Worm (Caenorhabditis elegans) whole organism, midembryonic: ENCODE data around the gene E02C12.11.

Experiments used
- T22C8.4 ChIP-seq: fragments of 200-800 bp; sonication (Bioruptor generic); IDR thresholded peaks from 2 replicates; pipeline ENCODE4 v1.3.6; 2022; ENCODE audit warnings: missing genetic modification characterization, missing compliant biosample characterization
- cog-1 ChIP-seq: sonication (generic microtip); optimal IDR thresholded peaks from 2 replicates; lab custom pipeline; 2016; ENCODE audit warnings: missing genetic modification characterization, missing compliant biosample characterization
- flt-1 ChIP-seq: fragments of 200-800 bp; sonication (Bioruptor generic); IDR thresholded peaks from 2 replicates; pipeline ENCODE4 v1.3.6; 2022; ENCODE audit warnings: missing genetic modification characterization, missing compliant biosample characterization
- klf-2 ChIP-seq: fragments of 200-800 bp; sonication (Bioruptor generic); conservative IDR thresholded peaks from 2 replicates; pipeline ENCODE4 v1.3.6; 2022; ENCODE audit warnings: missing genetic modification reagents, missing genetic modification characterization, missing compliant biosample characterization
- med-1 ChIP-seq: sonication (generic microtip); optimal IDR thresholded peaks from 2 replicates; lab custom pipeline; 2017; ENCODE audit warnings: missing genetic modification characterization, mild to moderate bottlenecking, missing compliant biosample characterization, antibody characterized with exemption, missing genetic modification reagents; ENCODE audit not compliant: insufficient read depth
- ref-1 ChIP-seq: fragments of 200-800 bp; sonication (Bioruptor generic); conservative IDR thresholded peaks from 2 replicates; pipeline ENCODE4 v1.3.6; 2022; ENCODE audit warnings: missing genetic modification reagents, missing genetic modification characterization, missing compliant biosample characterization
- tab-1 ChIP-seq: fragments of 200-800 bp; sonication (Bioruptor generic); IDR thresholded peaks from 2 replicates; pipeline ENCODE4 v1.3.6; 2022; ENCODE audit warnings: missing genetic modification characterization, missing compliant biosample characterization
- ztf-23 ChIP-seq: fragments of 200-800 bp; sonication (Bioruptor generic); IDR thresholded peaks from 2 replicates; pipeline ENCODE4 v1.3.6; 2022; ENCODE audit warnings: missing genetic modification reagents, missing genetic modification characterization, missing compliant biosample characterization
- ztf-29 ChIP-seq: fragments of 200-800 bp; sonication (Bioruptor generic); IDR thresholded peaks from 2 replicates; pipeline ENCODE4 v1.3.6; 2022; ENCODE audit warnings: missing genetic modification reagents, missing genetic modification characterization, missing compliant biosample characterization

E02C12.11 gene

DNA sequence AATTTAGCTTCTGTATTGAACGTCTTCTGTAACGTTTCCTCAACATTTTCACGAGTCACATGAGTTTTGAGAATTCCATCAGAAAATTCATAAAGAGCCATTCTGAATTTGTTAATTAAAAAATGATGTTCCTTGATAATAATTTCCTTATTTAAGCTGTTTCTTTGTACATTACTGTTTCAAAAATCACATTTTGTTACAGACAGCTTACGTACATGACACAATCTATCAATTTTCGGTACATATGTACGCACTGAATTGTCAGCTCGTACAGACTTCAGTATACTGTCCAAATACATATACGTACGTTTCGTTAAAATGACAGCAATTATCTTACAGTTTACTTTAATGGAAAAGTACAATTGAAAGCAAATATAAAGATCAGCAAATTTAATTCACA is 3.3 kb downstream of the E02C12.11 start, which contains the start of gene E02C12.19:
Gene E02C12.19, minus strand, starts transcription at position 101 of the 400 bp plus-strand sequence.
- TF ChIP-seq ztf-23 (no peak), ztf-29 (GFP tag; lab: Robert Waterston, UW) (no peak), ref-1 (no peak), T22C8.4 (GFP tag; lab: Robert Waterston, UW) (no peak), med-1 (GFP tag; lab: Kevin White, UChicago) (no peak), klf-2 (GFP tag; lab: Robert Waterston, UW) (no peak), tab-1 (GFP tag; lab: Robert Waterston, UW) (no peak), flt-1 (no peak), cog-1 (tag; lab: Kevin White, UChicago) (no peak)

DNA sequence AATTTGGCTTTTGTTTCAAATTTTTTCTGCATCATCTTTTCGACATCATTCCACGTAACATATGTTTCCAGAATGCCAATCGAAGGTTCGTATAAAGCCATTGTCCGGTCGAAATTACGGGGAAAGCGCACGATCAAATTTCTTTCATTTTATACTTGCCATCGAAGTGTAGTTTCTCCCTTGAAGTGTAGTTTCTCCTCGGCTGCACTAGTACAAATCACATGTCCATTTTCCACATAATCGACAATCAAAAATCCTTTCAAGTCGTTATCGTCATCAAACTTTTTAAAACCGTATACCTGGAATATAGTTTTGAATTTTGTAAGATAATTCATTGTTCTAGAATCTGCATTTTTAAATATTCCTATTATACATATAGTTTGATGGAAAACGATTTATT is 4.3 kb downstream of the E02C12.11 start, which contains the start of gene E02C12.9:
Gene E02C12.9, minus strand, starts transcription at position 101 of the 400 bp plus-strand sequence.
- TF ChIP-seq ztf-23 (no peak), klf-2 (GFP tag; lab: Robert Waterston, UW) (no peak), tab-1 (GFP tag; lab: Robert Waterston, UW) (no peak)

DNA sequence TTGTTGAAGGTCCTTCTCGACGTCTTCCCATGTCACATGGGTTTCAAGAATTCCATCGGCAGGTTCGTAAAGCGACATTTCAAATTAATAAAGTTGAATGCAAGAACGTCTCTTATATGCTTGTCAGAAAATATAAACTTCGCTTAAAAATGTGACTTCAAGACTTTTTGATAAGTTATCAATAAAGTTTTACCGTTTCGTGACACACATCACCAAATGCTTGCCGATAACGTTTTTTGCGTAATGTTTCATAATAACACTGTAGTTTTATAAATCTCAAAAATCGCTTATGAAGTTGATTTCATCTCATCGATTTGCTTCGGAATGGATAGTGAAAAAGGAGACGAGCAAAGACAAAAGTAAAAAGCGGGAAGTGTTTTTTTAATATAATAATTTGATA is 6.2 kb downstream of the E02C12.11 start, which contains the start of gene E02C12.8:
Gene E02C12.8, minus strand, starts transcription at position 141 of the 400 bp plus-strand sequence.
- TF ChIP-seq ztf-29 (GFP tag; lab: Robert Waterston, UW) (no peak), med-1 (GFP tag; lab: Kevin White, UChicago) (no peak), flt-1 (no peak), ref-1 (no peak), tab-1 (GFP tag; lab: Robert Waterston, UW) (no peak), cog-1 (tag; lab: Kevin White, UChicago) (no peak), T22C8.4 (GFP tag; lab: Robert Waterston, UW) (no peak), klf-2 (GFP tag; lab: Robert Waterston, UW) (no peak), ztf-23 (no peak)

DNA sequence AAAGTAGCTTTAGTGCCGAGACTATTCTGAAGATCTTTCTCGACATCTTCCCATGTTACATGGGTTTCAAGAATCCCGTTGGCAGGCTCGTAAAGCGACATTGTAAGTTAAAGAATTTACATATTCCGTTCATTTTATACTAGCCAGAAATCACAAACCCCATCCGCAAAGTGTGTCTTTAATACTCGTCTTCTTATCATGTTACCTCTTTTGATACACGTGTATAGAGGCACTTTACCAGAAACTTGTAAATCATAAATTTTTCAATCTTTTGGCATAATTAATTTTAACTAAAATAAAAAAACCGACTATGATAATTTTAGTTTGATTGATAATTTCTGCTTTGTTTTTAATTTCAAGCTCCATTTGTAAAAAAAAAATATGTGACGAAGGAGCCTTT is 8.7 kb downstream of the E02C12.11 start, which contains the start of gene E02C12.6:
Gene E02C12.6, minus strand, starts transcription at position 101 of the 400 bp plus-strand sequence.
- TF ChIP-seq T22C8.4 (GFP tag; lab: Robert Waterston, UW) (no peak), klf-2 (GFP tag; lab: Robert Waterston, UW) (no peak), med-1 (GFP tag; lab: Kevin White, UChicago) (no peak), ztf-23 (no peak), cog-1 (tag; lab: Kevin White, UChicago) (no peak), ztf-29 (GFP tag; lab: Robert Waterston, UW) (no peak), ref-1 (no peak), tab-1 (GFP tag; lab: Robert Waterston, UW) (no peak), flt-1 (no peak)

DNA sequence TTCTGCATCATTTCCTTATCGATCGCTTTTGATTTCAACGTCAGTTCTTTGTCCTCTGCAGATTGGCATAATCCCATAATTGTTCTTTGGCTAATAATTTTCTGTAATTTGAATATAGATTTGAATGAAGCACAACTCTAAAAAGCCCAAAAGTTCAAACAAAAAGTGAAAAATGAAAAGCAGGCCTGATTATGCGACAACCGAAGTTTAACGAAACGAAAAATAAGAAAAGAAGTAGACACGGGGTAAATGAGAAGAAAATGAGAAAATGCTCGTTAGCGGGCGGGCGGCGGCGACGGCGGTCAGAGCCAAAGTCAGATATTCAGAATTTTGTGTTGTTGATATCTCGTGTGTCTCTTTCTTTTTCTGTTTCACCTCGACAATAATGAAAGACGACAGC is 20.0 kb downstream of the E02C12.11 start, which contains the start of gene gpa-3:
Gene gpa-3, minus strand, starts transcription at position 101 of the 400 bp plus-strand sequence.
- TF ChIP-seq flt-1 (no peak), klf-2 (GFP tag; lab: Robert Waterston, UW) (no peak), ztf-29 (GFP tag; lab: Robert Waterston, UW) (no peak), med-1 (GFP tag; lab: Kevin White, UChicago) (no peak), tab-1 (GFP tag; lab: Robert Waterston, UW) (no peak), T22C8.4 (GFP tag; lab: Robert Waterston, UW) (no peak), cog-1 (tag; lab: Kevin White, UChicago) (no peak), ztf-23 (no peak), ref-1 (no peak)

DNA sequence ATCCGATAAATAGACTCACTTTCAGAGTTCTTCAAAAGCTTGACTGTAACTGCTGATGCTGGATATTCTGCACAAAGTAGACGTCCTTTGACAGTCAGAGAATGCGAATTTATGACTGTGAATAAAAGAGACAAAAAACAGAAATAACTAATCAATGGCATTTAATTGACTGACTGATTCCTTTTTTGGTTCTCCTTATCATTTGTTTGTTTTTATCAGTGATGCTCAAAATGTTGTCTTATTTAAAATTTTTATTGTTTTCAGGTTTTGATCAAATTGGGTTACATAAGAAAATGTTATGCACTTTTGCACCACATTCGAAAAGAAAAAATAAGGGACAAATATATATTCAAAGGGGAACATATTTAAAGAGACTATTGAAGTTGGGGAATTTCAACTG is 23.4 kb downstream of the E02C12.11 start, which contains the start of gene ttr-49:
Gene ttr-49, minus strand, starts transcription at position 171 of the 400 bp plus-strand sequence.
- TF ChIP-seq ztf-29 (GFP tag; lab: Robert Waterston, UW) (no peak), med-1 (GFP tag; lab: Kevin White, UChicago) (no peak), cog-1 (tag; lab: Kevin White, UChicago) (no peak), flt-1 (no peak), T22C8.4 (GFP tag; lab: Robert Waterston, UW) (no peak), ref-1 (no peak), klf-2 (GFP tag; lab: Robert Waterston, UW) (no peak), tab-1 (GFP tag; lab: Robert Waterston, UW) (no peak), ztf-23 (no peak)

DNA sequence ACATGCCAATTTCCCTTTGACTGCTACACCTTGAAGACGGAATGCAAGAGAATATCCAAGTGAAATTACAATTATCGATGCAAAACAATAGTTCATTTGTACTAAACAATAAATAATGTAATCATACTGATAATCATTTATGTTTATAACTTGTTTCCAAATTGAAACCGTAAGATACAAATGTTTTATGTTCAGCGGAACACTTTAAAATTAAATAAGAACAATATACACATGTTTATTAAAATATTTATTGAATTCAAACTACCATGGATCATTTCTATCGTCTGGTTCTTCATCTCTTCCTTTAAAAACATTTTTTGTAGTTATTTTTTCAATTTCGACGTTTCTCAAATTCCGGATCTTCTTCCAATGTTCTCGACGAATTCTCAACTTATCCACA is 24.3 kb downstream of the E02C12.11 start, which contains the start of gene ttr-40:
Gene ttr-40, minus strand, starts transcription at position 101 of the 400 bp plus-strand sequence.
- no peak for TF ChIP-seq ztf-23
- no peak for TF ChIP-seq ref-1
- TF ChIP-seq tab-1 (GFP tag; lab: Robert Waterston, UW), result no peak

DNA sequence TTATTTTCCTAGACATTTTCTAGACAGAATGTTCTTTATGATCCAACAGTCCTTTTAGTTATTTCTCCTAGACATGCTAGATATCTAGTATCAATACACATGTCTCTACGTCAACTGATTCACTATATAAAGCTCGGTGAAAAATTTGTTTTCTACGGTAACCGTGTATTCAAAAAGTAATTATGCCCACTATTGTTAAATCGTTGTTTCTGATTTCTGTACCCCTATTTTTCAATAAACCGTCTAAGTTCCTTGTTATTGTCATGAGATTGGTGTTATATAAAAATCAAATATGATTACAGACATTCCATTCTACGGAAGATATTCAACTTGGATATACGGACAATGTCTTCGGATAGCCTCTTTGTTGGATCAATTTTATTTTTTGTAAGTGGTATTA is 26.8 kb downstream of the E02C12.11 start, which contains the start of gene srx-46:
Gene srx-46, plus strand, starts transcription at position 301 of the 400 bp plus-strand sequence.
- TF ChIP-seq ref-1 (no peak), ztf-23 (no peak), flt-1 (no peak), T22C8.4 (GFP tag; lab: Robert Waterston, UW) (no peak)

DNA sequence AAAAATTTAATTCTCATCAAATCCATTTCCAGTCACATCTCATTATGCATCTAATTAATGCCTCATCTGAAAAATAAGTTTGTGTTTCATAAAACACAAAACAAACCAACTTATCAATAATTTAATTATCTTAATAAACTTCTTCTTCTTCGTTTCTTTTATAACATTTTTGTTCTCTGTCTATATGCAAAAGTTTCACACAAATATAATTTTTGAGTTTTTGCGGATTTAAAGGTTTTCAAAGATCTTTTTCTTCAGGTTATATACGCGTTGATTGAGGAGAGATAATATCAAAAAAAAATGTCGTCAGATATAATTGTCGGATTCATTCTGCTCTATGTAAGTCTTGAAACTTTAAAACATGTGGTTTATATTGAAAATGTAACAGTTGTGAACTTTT is 30.0 kb downstream of the E02C12.11 start, which contains the start of gene srx-47:
Gene srx-47, plus strand, starts transcription at position 301 of the 400 bp plus-strand sequence.
- TF ChIP-seq tab-1 (GFP tag; lab: Robert Waterston, UW), result no peak
- TF ChIP-seq ref-1, result no peak
- TF ChIP-seq cog-1 (tag; lab: Kevin White, UChicago), result no peak
- TF ChIP-seq ztf-23, result no peak
- TF ChIP-seq klf-2 (GFP tag; lab: Robert Waterston, UW), result no peak
- TF ChIP-seq med-1 (GFP tag; lab: Kevin White, UChicago), result no peak
- no peak for TF ChIP-seq T22C8.4 (GFP tag; lab: Robert Waterston, UW)
- TF ChIP-seq ztf-29 (GFP tag; lab: Robert Waterston, UW), result no peak
- TF ChIP-seq flt-1, result no peak

DNA sequence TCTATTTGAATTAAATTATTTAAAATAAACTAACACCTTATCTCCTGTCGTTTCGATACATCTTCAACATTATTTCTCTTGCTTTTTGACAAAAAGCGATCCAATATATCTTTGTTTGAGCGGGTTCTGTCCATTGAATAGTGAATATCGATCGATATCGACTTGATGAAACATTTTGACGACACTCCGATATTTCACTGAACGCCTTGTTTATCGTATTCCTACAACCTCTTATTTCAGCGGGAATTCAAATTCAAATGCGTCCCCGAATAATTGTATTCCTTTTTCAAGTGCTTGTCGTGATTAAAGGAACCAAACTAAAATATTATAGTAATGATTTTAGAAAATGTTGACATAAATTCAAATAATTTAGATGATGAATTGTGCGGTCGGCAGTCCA is 32.9 kb downstream of the E02C12.11 start, which contains the start of the genes K07B1.7 and try-5:
Gene K07B1.7, minus strand, starts transcription at position 159 of the 400 bp plus-strand sequence.
Gene try-5, plus strand, starts transcription at position 241 of the 400 bp plus-strand sequence.
- TF ChIP-seq T22C8.4 (GFP tag; lab: Robert Waterston, UW) (peak; percentile 91), klf-2 (GFP tag; lab: Robert Waterston, UW) (no peak)
